Fruit fly (Drosophila melanogaster) whole organism, embryonic: ENCODE results near the gene CG17768.

Source experiments
- CG12236 ChIP-seq: fragments of 200-800 bp; sonication (Bioruptor generic); optimal IDR thresholded peaks from 2 replicates; lab custom pipeline; 2016; ENCODE audit warnings: missing biosample characterization, missing genetic modification characterization
- CG12744 ChIP-seq: fragments of 200-800 bp; sonication (Bioruptor generic); optimal IDR thresholded peaks from 2 replicates; lab custom pipeline; 2016; ENCODE audit warnings: missing biosample characterization, missing genetic modification characterization
- CG14050 ChIP-seq: fragments of 200-800 bp; sonication (Bioruptor generic); IDR thresholded peaks from 3 replicates; pipeline ENCODE4 v1.3.6; 2022; ENCODE audit warnings: missing biosample characterization, missing genetic modification characterization
- CG1602 ChIP-seq: fragments of 200-800 bp; sonication (Bioruptor generic); optimal IDR thresholded peaks from 3 replicates; lab custom pipeline; 2016; ENCODE audit warnings: missing biosample characterization, missing genetic modification characterization
- CG1603 ChIP-seq: fragments of 200-800 bp; sonication (Bioruptor generic); optimal IDR thresholded peaks from 2 replicates; lab custom pipeline; 2019; ENCODE audit warnings: missing biosample characterization, mild to moderate bottlenecking, missing genetic modification characterization, moderate library complexity
- CG17829 ChIP-seq: fragments of 200-800 bp; optimal IDR thresholded peaks from 2 replicates; lab custom pipeline; 2019; ENCODE audit warnings: missing biosample characterization, mild to moderate bottlenecking, missing genetic modification characterization, moderate library complexity
- CG18476 ChIP-seq: fragments of 200-800 bp; sonication (Bioruptor generic); optimal IDR thresholded peaks from 2 replicates; lab custom pipeline; 2016; ENCODE audit warnings: missing biosample characterization, mild to moderate bottlenecking, missing genetic modification characterization
- CG2116 ChIP-seq: fragments of 200-800 bp; sonication (Bioruptor generic); optimal IDR thresholded peaks from 3 replicates; lab custom pipeline; 2018; ENCODE audit warnings: missing biosample characterization, mild to moderate bottlenecking, missing genetic modification characterization
- CG34224 ChIP-seq: fragments of 200-800 bp; sonication (Bioruptor generic); IDR thresholded peaks from 3 replicates; pipeline ENCODE4 v1.3.6; 2022; ENCODE audit warnings: missing biosample characterization, missing genetic modification characterization; ENCODE audit not compliant: partially characterized antibody
- CG6791 ChIP-seq: fragments of 200-800 bp; sonication (Bioruptor generic); IDR thresholded peaks from 3 replicates; pipeline ENCODE4 v1.3.6; 2022; ENCODE audit warnings: missing biosample characterization, missing genetic modification characterization; ENCODE audit not compliant: partially characterized antibody
- CG7786 ChIP-seq: fragments of 200-800 bp; sonication (Bioruptor generic); optimal IDR thresholded peaks from 2 replicates; lab custom pipeline; 2016; ENCODE audit warnings: missing biosample characterization, missing genetic modification characterization
- CG7963 ChIP-seq: fragments of 200-800 bp; sonication (Bioruptor generic); IDR thresholded peaks from 3 replicates; pipeline ENCODE4 v1.3.6; 2022; ENCODE audit warnings: missing biosample characterization, missing genetic modification characterization; ENCODE audit not compliant: partially characterized antibody
- CG8478 ChIP-seq: fragments of >200 bp; optimal IDR thresholded peaks from 2 replicates; lab custom pipeline; 2018
- Dll ChIP-seq: fragments of 200-800 bp; sonication (Bioruptor generic); IDR thresholded peaks from 4 replicates; pipeline ENCODE4 v1.3.6; 2022; ENCODE audit warnings: missing biosample characterization, missing genetic modification characterization; ENCODE audit not compliant: partially characterized antibody
- Dp ChIP-seq: fragments of 200-800 bp; sonication (Bioruptor generic); optimal IDR thresholded peaks from 2 replicates; lab custom pipeline; 2018; ENCODE audit warnings: missing biosample characterization, mild to moderate bottlenecking, missing genetic modification characterization, moderate library complexity
- Dref ChIP-seq: fragments of 200-800 bp; sonication (Bioruptor generic); IDR thresholded peaks from 2 replicates; pipeline ENCODE4 v1.3.6; 2022; ENCODE audit warnings: missing biosample characterization, missing genetic modification characterization
- HmgD ChIP-seq: fragments of 200-800 bp; sonication (Bioruptor generic); optimal IDR thresholded peaks from 3 replicates; lab custom pipeline; 2016; ENCODE audit warnings: missing biosample characterization, missing genetic modification characterization
- Jarid2 ChIP-seq: fragments of 200-800 bp; sonication (Bioruptor generic); optimal IDR thresholded peaks from 3 replicates; lab custom pipeline; 2017; ENCODE audit warnings: mild to moderate bottlenecking, missing biosample characterization, missing genetic modification reagents, missing genetic modification characterization
- MBD-R2 ChIP-seq: fragments of 200-800 bp; sonication (Bioruptor generic); IDR thresholded peaks from 2 replicates; pipeline ENCODE4 v1.3.6; 2022; ENCODE audit warnings: missing biosample characterization, missing genetic modification characterization
- MTF-1 ChIP-seq: fragments of 200-800 bp; sonication (Bioruptor generic); optimal IDR thresholded peaks from 2 replicates; lab custom pipeline; 2018; ENCODE audit warnings: missing biosample characterization, mild to moderate bottlenecking, missing genetic modification characterization, borderline replicate concordance
- Meics ChIP-seq: fragments of 200-800 bp; sonication (Bioruptor generic); optimal IDR thresholded peaks from 2 replicates; lab custom pipeline; 2017; ENCODE audit warnings: missing biosample characterization, mild to moderate bottlenecking, missing genetic modification characterization
- Oaz ChIP-seq: fragments of 200-800 bp; sonication (Bioruptor generic); IDR thresholded peaks from 2 replicates; pipeline ENCODE4 v1.3.6; 2022; ENCODE audit warnings: missing biosample characterization, missing genetic modification characterization
- Opbp ChIP-seq: fragments of 200-800 bp; sonication (Bioruptor generic); IDR thresholded peaks from 3 replicates; pipeline ENCODE4 v1.3.6; 2022; ENCODE audit warnings: missing biosample characterization, missing genetic modification characterization; ENCODE audit not compliant: partially characterized antibody
- Ptx1 ChIP-seq: fragments of 200-800 bp; sonication (Bioruptor generic); IDR thresholded peaks from 2 replicates; pipeline ENCODE4 v1.3.6; 2022; ENCODE audit warnings: missing biosample characterization, missing genetic modification characterization
- TFAM ChIP-seq: fragments of 200-800 bp; sonication (Bioruptor generic); optimal IDR thresholded peaks from 2 replicates; lab custom pipeline; 2017; ENCODE audit warnings: missing biosample characterization, missing genetic modification characterization, inconsistent platforms
- YL-1 ChIP-seq: fragments of 200-800 bp; sonication (Bioruptor generic); optimal IDR thresholded peaks from 3 replicates; lab custom pipeline; 2017; ENCODE audit warnings: missing biosample characterization, mild to moderate bottlenecking, missing genetic modification characterization
- ac ChIP-seq: fragments of 200-800 bp; sonication (Bioruptor generic); optimal IDR thresholded peaks from 3 replicates; lab custom pipeline; 2017; ENCODE audit warnings: missing biosample characterization, mild to moderate bottlenecking, missing genetic modification characterization
- aop ChIP-seq: fragments of 200-800 bp; sonication (Bioruptor generic); IDR thresholded peaks from 2 replicates; pipeline ENCODE4 v1.3.6; 2022; ENCODE audit warnings: missing biosample characterization, missing genetic modification characterization
- bcd ChIP-seq: fragments of 200-800 bp; sonication (Bioruptor generic); optimal IDR thresholded peaks from 2 replicates; lab custom pipeline; 2017; ENCODE audit warnings: missing biosample characterization, mild to moderate bottlenecking, missing genetic modification characterization
- crc ChIP-seq: fragments of 200-800 bp; sonication (Bioruptor generic); optimal IDR thresholded peaks from 2 replicates; lab custom pipeline; 2016; ENCODE audit warnings: missing biosample characterization, missing genetic modification characterization
- fd102C ChIP-seq: fragments of 200-800 bp; sonication (Bioruptor generic); optimal IDR thresholded peaks from 2 replicates; lab custom pipeline; 2018; ENCODE audit warnings: missing biosample characterization, mild to moderate bottlenecking, missing genetic modification characterization, moderate library complexity
- fru ChIP-seq: fragments of >200 bp; optimal IDR thresholded peaks from 2 replicates; lab custom pipeline; 2017
- inv ChIP-seq: fragments of 200-800 bp; sonication (Bioruptor generic); IDR thresholded peaks from 2 replicates; pipeline ENCODE4 v1.3.6; 2022; ENCODE audit warnings: missing biosample characterization, missing genetic modification characterization; ENCODE audit not compliant: partially characterized antibody
- knrl ChIP-seq: fragments of 200-800 bp; sonication (Bioruptor generic); IDR thresholded peaks from 3 replicates; pipeline ENCODE4 v1.3.6; 2022; ENCODE audit warnings: missing biosample characterization, missing genetic modification characterization; ENCODE audit not compliant: partially characterized antibody
- mld ChIP-seq: fragments of 200-800 bp; sonication (Bioruptor generic); IDR thresholded peaks from 3 replicates; pipeline ENCODE4 v1.3.6; 2022; ENCODE audit warnings: missing biosample characterization, missing genetic modification characterization; ENCODE audit not compliant: partially characterized antibody
- nerfin-2 ChIP-seq: fragments of 200-800 bp; sonication (Bioruptor generic); IDR thresholded peaks from 2 replicates; pipeline ENCODE4 v1.3.6; 2022; ENCODE audit warnings: missing biosample characterization, missing genetic modification characterization; ENCODE audit not compliant: partially characterized antibody
- p53 ChIP-seq: fragments of 200-800 bp; sonication (Bioruptor generic); optimal IDR thresholded peaks from 2 replicates; lab custom pipeline; 2016; ENCODE audit warnings: missing biosample characterization, missing genetic modification characterization
- pfk ChIP-seq: fragments of 200-800 bp; sonication (Bioruptor generic); optimal IDR thresholded peaks from 2 replicates; lab custom pipeline; 2018; ENCODE audit warnings: missing biosample characterization, mild to moderate bottlenecking, missing genetic modification characterization, moderate library complexity
- pho ChIP-seq: fragments of 200-800 bp; sonication (Bioruptor generic); optimal IDR thresholded peaks from 2 replicates; lab custom pipeline; 2016; ENCODE audit warnings: missing biosample characterization, missing genetic modification characterization
- pzg ChIP-seq: fragments of 200-800 bp; sonication (Bioruptor generic); optimal IDR thresholded peaks from 3 replicates; lab custom pipeline; 2018; ENCODE audit warnings: missing biosample characterization, mild to moderate bottlenecking, missing genetic modification characterization, moderate library complexity
- run ChIP-seq: fragments of 200-800 bp; sonication (Bioruptor generic); optimal IDR thresholded peaks from 3 replicates; lab custom pipeline; 2018; ENCODE audit warnings: missing biosample characterization, mild to moderate bottlenecking, missing genetic modification characterization
- sna ChIP-seq: fragments of 200-800 bp; sonication (Bioruptor generic); IDR thresholded peaks from 2 replicates; pipeline ENCODE4 v1.3.6; 2022; ENCODE audit warnings: missing biosample characterization, missing genetic modification characterization; ENCODE audit not compliant: partially characterized antibody
- stwl ChIP-seq: fragments of 200-800 bp; sonication (Bioruptor generic); optimal IDR thresholded peaks from 3 replicates; lab custom pipeline; 2018; ENCODE audit warnings: missing biosample characterization, mild to moderate bottlenecking, missing genetic modification characterization, moderate library complexity
- sug ChIP-seq: fragments of 200-800 bp; optimal IDR thresholded peaks from 2 replicates; lab custom pipeline; 2019; ENCODE audit warnings: missing biosample characterization, mild to moderate bottlenecking, missing genetic modification characterization, moderate library complexity
- tin ChIP-seq: fragments of 200-800 bp; sonication (Bioruptor generic); optimal IDR thresholded peaks from 3 replicates; lab custom pipeline; 2016; ENCODE audit warnings: missing biosample characterization, missing genetic modification characterization
- tna ChIP-seq: fragments of 200-800 bp; sonication (Bioruptor generic); IDR thresholded peaks from 2 replicates; pipeline ENCODE4 v1.3.6; 2022; ENCODE audit warnings: missing biosample characterization, missing genetic modification characterization; ENCODE audit not compliant: partially characterized antibody
- trem ChIP-seq: fragments of 200-800 bp; optimal IDR thresholded peaks from 3 replicates; lab custom pipeline; 2019; ENCODE audit warnings: missing biosample characterization, mild to moderate bottlenecking, missing genetic modification characterization, moderate library complexity
- unc-4 ChIP-seq: fragments of 200-800 bp; sonication (Bioruptor generic); IDR thresholded peaks from 2 replicates; pipeline ENCODE4 v1.3.6; 2022; ENCODE audit warnings: missing biosample characterization, missing genetic modification characterization; ENCODE audit not compliant: partially characterized antibody
- zen ChIP-seq: fragments of 200-800 bp; sonication (Bioruptor generic); optimal IDR thresholded peaks from 3 replicates; lab custom pipeline; 2018; ENCODE audit warnings: missing biosample characterization, mild to moderate bottlenecking, missing genetic modification characterization, moderate library complexity
- zen2 ChIP-seq: fragments of 200-800 bp; sonication (Bioruptor generic); IDR thresholded peaks from 3 replicates; pipeline ENCODE4 v1.3.6; 2022; ENCODE audit warnings: missing biosample characterization, missing genetic modification characterization; ENCODE audit not compliant: partially characterized antibody

CG17768 gene

DNA sequence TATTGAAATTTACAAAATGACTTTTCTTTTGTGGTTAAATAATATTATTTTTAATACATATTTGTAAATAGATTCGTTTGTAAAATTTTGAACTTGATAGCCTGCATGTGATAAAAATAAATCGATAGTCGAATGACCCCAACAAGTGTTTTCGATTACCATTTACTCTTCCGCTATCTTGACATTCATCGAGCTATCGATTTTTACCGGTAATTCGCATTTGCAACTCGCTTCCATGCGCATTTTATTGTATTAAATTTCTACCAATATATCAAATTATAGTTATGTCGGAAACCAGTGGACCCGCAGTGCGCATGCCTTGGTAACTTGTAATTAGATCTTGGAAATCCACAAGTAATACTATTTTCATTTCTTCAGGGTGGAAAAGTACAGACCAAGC is 14.0 kb upstream of the CG17768 start, which contains the start of gene RfC3:
RfC3 (plus strand) TSS at position 210 of the 400 bp plus-strand sequence.
- TF ChIP-seq Dll (GFP tag; lab: Robert Waterston, UW) (peak; percentile 85), zen (tag; lab: Kevin White, UChicago) (no peak), sug (tag; lab: Kevin White, UChicago) (peak; percentile 20), crc (GFP tag; lab: Kevin White, UChicago) (no peak), CG34224 (GFP tag; lab: Robert Waterston, UW) (peak; percentile 98), Opbp (peak; percentile 73; the same call in 2 of the 3 replicates), ac (GFP tag; lab: Kevin White, UChicago) (no peak), Ptx1 (GFP tag; lab: Robert Waterston, UW) (no peak), CG14050 (no peak), pfk (peak; percentile 48), HmgD (GFP tag; lab: Kevin White, UChicago) (no peak), mld (peak; percentile 94), MBD-R2 (GFP tag; lab: Robert Waterston, UW) (peak; percentile 51; the same call in 1 of the 2 replicates), zen2 (peak; percentile 96), sna (GFP tag; lab: Robert Waterston, UW) (peak; percentile 79), knrl (GFP tag; lab: Robert Waterston, UW) (peak; percentile 59; the same call in 2 of the 3 replicates), CG2116 (GFP tag; lab: Kevin White, UChicago) (peak; percentile 94), CG12236 (GFP tag; lab: Kevin White, UChicago) (no peak), aop (GFP tag; lab: Robert Waterston, UW) (no peak), Oaz (no peak), CG1603 (peak; percentile 99), pzg (GFP tag; lab: Kevin White, UChicago) (peak; percentile 64), stwl (tag; lab: Kevin White, UChicago) (peak; percentile 75), nerfin-2 (GFP tag; lab: Robert Waterston, UW) (peak; percentile 94), bcd (GFP tag; lab: Kevin White, UChicago) (no peak), inv (GFP tag; lab: Robert Waterston, UW) (peak; percentile 89), Jarid2 (GFP tag; lab: Kevin White, UChicago) (no peak), run (tag; lab: Kevin White, UChicago) (no peak), CG7786 (GFP tag; lab: Kevin White, UChicago) (no peak), CG8478 (lab: Kevin White, UChicago) (no peak), unc-4 (peak; percentile 75), CG6791 (GFP tag; lab: Robert Waterston, UW) (peak; percentile 89), TFAM (GFP tag; lab: Kevin White, UChicago) (no peak), MTF-1 (GFP tag; lab: Kevin White, UChicago) (no peak), p53 (no peak), fd102C (no peak), YL-1 (GFP tag; lab: Kevin White, UChicago) (peak; percentile 38), CG18476 (no peak), tna (GFP tag; lab: Robert Waterston, UW) (peak; percentile 97), trem (tag; lab: Kevin White, UChicago) (peak; percentile 55), Meics (no peak), Dref (GFP tag; lab: Robert Waterston, UW) (peak; percentile 95), CG12744 (GFP tag; lab: Kevin White, UChicago) (no peak), CG7963 (GFP tag; lab: Robert Waterston, UW) (peak; percentile 94), Dp (peak; percentile 92), tin (GFP tag; lab: Kevin White, UChicago) (no peak), fru (lab: Kevin White, UChicago) (no peak), pho (GFP tag; lab: Kevin White, UChicago) (no peak), CG1602 (GFP tag; lab: Kevin White, UChicago) (no peak), CG17829 (peak; percentile 2)
